Worm (Caenorhabditis elegans) whole organism, L2 larva: Measurements from ENCODE around the gene F54H5.2.

ENCODE experiments used
- F13H6.1 ChIP-seq: sonication (generic microtip); optimal IDR thresholded peaks from 2 replicates; lab custom pipeline; 2016; ENCODE audit warnings: missing genetic modification characterization, missing compliant biosample characterization
- R02D3.7 ChIP-seq: fragments of 150-350 bp; optimal IDR thresholded peaks from 2 replicates; lab custom pipeline; 2014; ENCODE audit warnings: missing biosample characterization, missing genetic modification characterization
- alr-1 ChIP-seq: fragments of 150-350 bp; optimal IDR thresholded peaks from 2 replicates; lab custom pipeline; 2014; ENCODE audit warnings: missing biosample characterization, missing genetic modification characterization
- aly-2 ChIP-seq: fragments of 150-350 bp; optimal IDR thresholded peaks from 2 replicates; lab custom pipeline; 2014; ENCODE audit warnings: missing biosample characterization, missing genetic modification characterization
- blmp-1 ChIP-seq: sonication (generic microtip); optimal IDR thresholded peaks from 2 replicates; lab custom pipeline; 2017; ENCODE audit warnings: missing genetic modification characterization, mild to moderate bottlenecking, missing compliant biosample characterization, antibody characterized with exemption, moderate library complexity; ENCODE audit not compliant: insufficient read depth
- crh-2 ChIP-seq: sonication (generic microtip); optimal IDR thresholded peaks from 2 replicates; lab custom pipeline; 2017; ENCODE audit warnings: missing biosample characterization, missing genetic modification characterization
- dmd-4 ChIP-seq: sonication (generic microtip); optimal IDR thresholded peaks from 2 replicates; lab custom pipeline; 2017; ENCODE audit warnings: missing biosample characterization, missing genetic modification characterization
- egl-27 ChIP-seq: sonication (generic microtip); optimal IDR thresholded peaks from 3 replicates; lab custom pipeline; 2017; ENCODE audit warnings: missing biosample characterization, missing genetic modification reagents, missing genetic modification characterization
- elt-1 ChIP-seq: fragments of 150-350 bp; optimal IDR thresholded peaks from 2 replicates; lab custom pipeline; 2014; ENCODE audit warnings: missing biosample characterization, missing genetic modification characterization
- elt-3 ChIP-seq: sonication (generic microtip); optimal IDR thresholded peaks from 2 replicates; lab custom pipeline; 2017; ENCODE audit warnings: missing biosample characterization, missing genetic modification characterization
- fos-1 ChIP-seq: fragments of 150-350 bp; optimal IDR thresholded peaks from 2 replicates; lab custom pipeline; 2014; ENCODE audit warnings: missing biosample characterization, missing genetic modification characterization
- lin-13 ChIP-seq: fragments of 150-350 bp; optimal IDR thresholded peaks from 2 replicates; lab custom pipeline; 2014; ENCODE audit warnings: missing biosample characterization, missing genetic modification reagents, missing genetic modification characterization
- mab-5 ChIP-seq: fragments of 150-350 bp; optimal IDR thresholded peaks from 2 replicates; lab custom pipeline; 2014; ENCODE audit warnings: missing biosample characterization, missing genetic modification characterization
- mdl-1 ChIP-seq, 2 experiments: fragments of 150-350 bp in 1 of 2; sonication (generic microtip) in 1 of 2; optimal IDR thresholded peaks; 2 replicates each; lab custom pipeline; 2017; ENCODE audit warnings: missing biosample characterization in 2 of 2, missing genetic modification characterization in 2 of 2
- nhr-10 ChIP-seq: sonication (generic microtip); optimal IDR thresholded peaks from 2 replicates; lab custom pipeline; 2017; ENCODE audit warnings: missing biosample characterization, missing genetic modification characterization
- nhr-11 ChIP-seq: fragments of 150-350 bp; optimal IDR thresholded peaks from 2 replicates; lab custom pipeline; 2014; ENCODE audit warnings: missing biosample characterization, missing genetic modification characterization
- nhr-12 ChIP-seq: fragments of 150-350 bp; optimal IDR thresholded peaks from 2 replicates; lab custom pipeline; 2014; ENCODE audit warnings: missing biosample characterization, missing genetic modification characterization
- nhr-129 ChIP-seq: fragments of 150-350 bp; optimal IDR thresholded peaks from 2 replicates; lab custom pipeline; 2014; ENCODE audit warnings: missing biosample characterization, missing genetic modification characterization
- nhr-21 ChIP-seq: fragments of 150-350 bp; optimal IDR thresholded peaks from 2 replicates; lab custom pipeline; 2014; ENCODE audit warnings: missing biosample characterization, missing genetic modification characterization
- nhr-23 ChIP-seq: fragments of 150-350 bp; optimal IDR thresholded peaks from 2 replicates; lab custom pipeline; 2014; ENCODE audit warnings: missing biosample characterization, missing genetic modification reagents, missing genetic modification characterization
- nhr-237 ChIP-seq: fragments of 150-350 bp; optimal IDR thresholded peaks from 2 replicates; lab custom pipeline; 2014; ENCODE audit warnings: missing biosample characterization, missing genetic modification characterization
- nhr-25 ChIP-seq: fragments of 150-350 bp; sonication (generic microtip); optimal IDR thresholded peaks from 3 replicates; lab custom pipeline; 2014; ENCODE audit warnings: missing biosample characterization, missing genetic modification characterization
- sma-3 ChIP-seq: sonication (generic microtip); optimal IDR thresholded peaks from 2 replicates; lab custom pipeline; 2016; ENCODE audit warnings: missing genetic modification reagents, missing genetic modification characterization, missing compliant biosample characterization
- sma-9 ChIP-seq, 2 experiments: fragments of 150-350 bp in 1 of 2; sonication (generic microtip) in 1 of 2; optimal IDR thresholded peaks; 2 replicates each; lab custom pipeline; 2014 to 2016; ENCODE audit warnings: missing genetic modification characterization in 2 of 2, mild to moderate bottlenecking in 1 of 2, missing biosample characterization in 1 of 2, missing compliant biosample characterization in 1 of 2, missing genetic modification reagents in 1 of 2, moderate library complexity in 1 of 2
- snpc-4 ChIP-seq: fragments of 150-350 bp; optimal IDR thresholded peaks from 2 replicates; lab custom pipeline; 2014; ENCODE audit warnings: missing biosample characterization, missing genetic modification characterization
- unc-39 ChIP-seq: fragments of 150-350 bp; optimal IDR thresholded peaks from 2 replicates; lab custom pipeline; 2014; ENCODE audit warnings: missing biosample characterization, missing genetic modification characterization
- unc-55 ChIP-seq: fragments of 150-350 bp; sonication (generic microtip); optimal IDR thresholded peaks from 3 replicates; lab custom pipeline; 2014; ENCODE audit warnings: missing biosample characterization, missing genetic modification reagents, missing genetic modification characterization
- unc-62 ChIP-seq: fragments of 150-350 bp; optimal IDR thresholded peaks from 2 replicates; lab custom pipeline; 2014; ENCODE audit warnings: missing biosample characterization, missing genetic modification reagents, missing genetic modification characterization
- zag-1 ChIP-seq: fragments of 150-350 bp; optimal IDR thresholded peaks from 2 replicates; lab custom pipeline; 2014; ENCODE audit warnings: missing biosample characterization, missing genetic modification characterization
- ztf-1 ChIP-seq: fragments of 200-800 bp; sonication (Bioruptor generic); conservative IDR thresholded peaks from 2 replicates; pipeline ENCODE4 v1.3.6; 2022; ENCODE audit warnings: missing genetic modification characterization, missing compliant biosample characterization

F54H5.2 gene

ce11 chrII:6625302-6625701 is 2.0 kb upstream of the F54H5.2 start, which contains the start of gene F54H5.14:
Gene F54H5.14, minus strand, starts transcription at chrII:6625402.
- TF ChIP-seq fos-1 (peak; percentile 0), nhr-23 (no peak)
- TF ChIP-seq, all 48 proteins: peak for 1

ce11 chrII:6628397-6628796 is 1.1 kb downstream of the F54H5.2 start:
- TF ChIP-seq nhr-237 (tag; lab: Kevin White, UChicago) (no peak), fos-1 (peak; percentile 84), sma-9 (GFP tag; optimal IDR thresholded peaks at IDR 0.05; lab: Kevin White, UChicago) (peak; percentile 20), sma-9 (tag; optimal IDR thresholded peaks at IDR 0.05; lab: Kevin White, UChicago) (no peak)

- TF ChIP-seq nhr-10 (no peak), crh-2 (tag; lab: Kevin White, UChicago) (no peak), sma-9 (GFP tag; optimal IDR thresholded peaks at IDR 0.05; lab: Kevin White, UChicago) (no peak), sma-9 (tag; optimal IDR thresholded peaks at IDR 0.05; lab: Kevin White, UChicago) (no peak), fos-1 (peak; percentile 71), nhr-23 (no peak), mab-5 (tag; lab: Kevin White, UChicago) (no peak), ztf-1 (GFP tag; lab: Robert Waterston, UW) (no peak)
Measured at ce11 chrII:6629775-6630174, 2.5 kb downstream of the F54H5.2 start.

- peak; percentile 91 for TF ChIP-seq fos-1
- no peak for TF ChIP-seq unc-55 (GFP tag; lab: Kevin White, UChicago)
- TF ChIP-seq blmp-1 (tag; lab: Kevin White, UChicago) = no peak
- TF ChIP-seq, all 48 proteins: peak for 1
Measured at ce11 chrII:6630811-6631210, 3.5 kb downstream of the F54H5.2 start, which contains the start of gene T19D12.4. Gene T19D12.4, plus strand, starts transcription at chrII:6631105.

ce11 chrII:6631995-6632394 is 4.7 kb downstream of the F54H5.2 start:
- TF ChIP-seq mdl-1 (tag; optimal IDR thresholded peaks at IDR 0.05; lab: Kevin White, UChicago) (no peak), sma-3 (GFP tag; lab: Kevin White, UChicago) (no peak), unc-55 (GFP tag; lab: Kevin White, UChicago) (no peak), nhr-10 (no peak), R02D3.7 (no peak), nhr-21 (tag; lab: Kevin White, UChicago) (no peak), nhr-237 (tag; lab: Kevin White, UChicago) (no peak), alr-1 (tag; lab: Kevin White, UChicago) (no peak), zag-1 (no peak), unc-62 (no peak), snpc-4 (tag; lab: Kevin White, UChicago) (no peak), unc-39 (tag; lab: Kevin White, UChicago) (no peak), elt-1 (no peak), mab-5 (tag; lab: Kevin White, UChicago) (no peak)

- TF ChIP-seq nhr-237 (tag; lab: Kevin White, UChicago) (no peak), elt-1 (no peak), fos-1 (no peak), egl-27 (tag; lab: Kevin White, UChicago) (no peak), unc-62 (no peak), nhr-25 (tag; lab: Kevin White, UChicago) (no peak), F13H6.1 (tag; lab: Kevin White, UChicago) (no peak), aly-2 (tag; lab: Kevin White, UChicago) (no peak), sma-9 (GFP tag; optimal IDR thresholded peaks at IDR 0.05; lab: Kevin White, UChicago) (no peak), sma-9 (tag; optimal IDR thresholded peaks at IDR 0.05; lab: Kevin White, UChicago) (no peak), nhr-129 (tag; lab: Kevin White, UChicago) (no peak), ztf-1 (GFP tag; lab: Robert Waterston, UW) (no peak)
Measured at ce11 chrII:6636136-6636535, 8.9 kb downstream of the F54H5.2 start, which contains the start of gene T19D12.5. Gene T19D12.5, minus strand, starts transcription at chrII:6636236.

ce11 chrII:6637854-6638253 is 10.6 kb downstream of the F54H5.2 start:
- TF ChIP-seq elt-3 (tag; lab: Kevin White, UChicago) = no peak
- no peak for TF ChIP-seq unc-62
- TF ChIP-seq R02D3.7 = no peak
- TF ChIP-seq mdl-1 (tag; optimal IDR thresholded peaks at IDR 0.05; lab: Kevin White, UChicago) = no peak
- no peak for TF ChIP-seq nhr-11 (tag; lab: Kevin White, UChicago)
- no peak for TF ChIP-seq elt-1
- TF ChIP-seq nhr-129 (tag; lab: Kevin White, UChicago) = no peak
- no peak for TF ChIP-seq nhr-12 (tag; lab: Kevin White, UChicago)
- no peak for TF ChIP-seq crh-2 (tag; lab: Kevin White, UChicago)
- TF ChIP-seq dmd-4 (tag; lab: Kevin White, UChicago) = no peak
- no peak for TF ChIP-seq lin-13 (GFP tag; lab: Kevin White, UChicago)
- no peak for TF ChIP-seq unc-39 (tag; lab: Kevin White, UChicago)
